Fruit fly (Drosophila melanogaster) whole organism, embryonic: ENCODE results near the gene CG10214.

Experiments
- CG13424 ChIP-seq: fragments of 200-800 bp; sonication (Bioruptor generic); optimal IDR thresholded peaks from 2 replicates; lab custom pipeline; 2019; ENCODE audit warnings: missing biosample characterization, mild to moderate bottlenecking, missing genetic modification characterization, moderate library complexity
- CG16813 ChIP-seq: fragments of 200-800 bp; sonication (Bioruptor generic); IDR thresholded peaks from 3 replicates; pipeline ENCODE4 v1.3.6; 2022; ENCODE audit warnings: missing biosample characterization, missing genetic modification characterization; ENCODE audit not compliant: partially characterized antibody
- E2f1 ChIP-seq: fragments of 200-800 bp; sonication (Bioruptor generic); IDR thresholded peaks from 2 replicates; pipeline ENCODE4 v1.3.6; 2022; ENCODE audit warnings: missing biosample characterization, missing genetic modification characterization
- Meics ChIP-seq: fragments of 200-800 bp; sonication (Bioruptor generic); optimal IDR thresholded peaks from 2 replicates; lab custom pipeline; 2017; ENCODE audit warnings: missing biosample characterization, mild to moderate bottlenecking, missing genetic modification characterization
- aop ChIP-seq: fragments of 200-800 bp; sonication (Bioruptor generic); IDR thresholded peaks from 2 replicates; pipeline ENCODE4 v1.3.6; 2022; ENCODE audit warnings: missing biosample characterization, missing genetic modification characterization
- dm ChIP-seq: fragments of 200-800 bp; sonication (Bioruptor generic); optimal IDR thresholded peaks from 3 replicates; lab custom pipeline; 2016; ENCODE audit warnings: missing biosample characterization, missing genetic modification characterization
- gcm2 ChIP-seq: fragments of 200-800 bp; sonication (Bioruptor generic); optimal IDR thresholded peaks from 2 replicates; lab custom pipeline; 2016; ENCODE audit warnings: missing biosample characterization, missing genetic modification characterization
- inv ChIP-seq: fragments of 200-800 bp; sonication (Bioruptor generic); IDR thresholded peaks from 2 replicates; pipeline ENCODE4 v1.3.6; 2022; ENCODE audit warnings: missing biosample characterization, missing genetic modification characterization; ENCODE audit not compliant: partially characterized antibody
- peb ChIP-seq: fragments of 200-800 bp; sonication (Bioruptor generic); IDR thresholded peaks from 2 replicates; pipeline ENCODE4 v1.3.6; 2022; ENCODE audit warnings: missing biosample characterization, missing genetic modification characterization

DNA sequence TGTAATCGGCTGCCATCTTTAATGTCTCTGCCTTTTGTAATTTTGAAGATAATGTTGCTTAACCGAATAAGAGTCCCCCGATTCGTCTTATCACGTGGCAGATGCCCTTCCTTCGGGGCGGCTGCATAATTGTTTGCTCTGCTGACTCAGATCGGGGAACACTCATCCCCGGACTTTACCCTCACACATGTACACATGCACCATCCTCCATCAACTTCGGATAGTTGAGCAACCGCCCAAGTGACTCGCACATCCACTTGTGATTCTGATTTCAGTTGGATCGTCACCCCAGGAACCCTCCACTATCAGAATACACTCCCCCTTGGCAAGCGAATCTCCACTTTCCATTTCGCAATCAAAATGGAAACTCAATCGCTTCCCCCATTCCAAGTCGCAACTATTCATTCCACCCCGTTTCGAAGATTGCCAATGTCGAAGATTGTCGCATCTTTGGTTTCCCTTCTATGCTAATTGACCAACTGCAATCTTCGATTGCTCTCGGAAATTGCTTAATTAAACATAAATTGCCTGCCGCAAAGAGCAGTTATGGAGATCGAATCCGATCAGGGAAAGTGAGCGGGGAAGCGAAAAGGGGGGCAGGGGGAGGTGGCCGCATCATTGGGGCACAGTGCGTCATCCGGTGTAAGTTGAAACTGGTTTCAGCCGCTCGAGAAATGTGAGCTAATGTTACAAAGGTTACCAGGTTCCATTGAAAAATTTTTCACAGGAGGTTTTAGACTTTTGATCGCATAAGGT is 17.8 kb upstream of the CG10214 start:
- no peak for TF ChIP-seq CG16813 (GFP tag; lab: Robert Waterston, UW)
- TF ChIP-seq gcm2, result no peak
- no peak for TF ChIP-seq dm (GFP tag; lab: Kevin White, UChicago)
- no peak for TF ChIP-seq peb
- TF ChIP-seq CG13424 (tag; lab: Kevin White, UChicago), result no peak
- TF ChIP-seq inv (GFP tag; lab: Robert Waterston, UW), result no peak
- TF ChIP-seq aop (GFP tag; lab: Robert Waterston, UW), result no peak
- TF ChIP-seq Meics, result no peak
- no peak for TF ChIP-seq E2f1 (GFP tag; lab: Robert Waterston, UW)
